Fruit fly (Drosophila melanogaster) whole organism, embryonic: ENCODE measurements around the gene CG3517.

Source experiments
- Atf3 ChIP-seq: fragments of 200-800 bp; sonication (Bioruptor generic); optimal IDR thresholded peaks from 3 replicates; lab custom pipeline; 2016; ENCODE audit warnings: missing biosample characterization, missing genetic modification characterization
- CG10209 ChIP-seq: fragments of 200-800 bp; sonication (Bioruptor generic); optimal IDR thresholded peaks from 3 replicates; lab custom pipeline; 2017; ENCODE audit warnings: missing biosample characterization, mild to moderate bottlenecking, missing genetic modification characterization, missing genetic modification reagents
- CG11696 ChIP-seq: fragments of 200-800 bp; sonication (Bioruptor generic); IDR thresholded peaks from 2 replicates; pipeline ENCODE4 v1.3.6; 2022; ENCODE audit warnings: missing biosample characterization, missing genetic modification characterization
- CG13287 ChIP-seq: fragments of 200-800 bp; sonication (Bioruptor generic); IDR thresholded peaks from 2 replicates; pipeline ENCODE4 v1.3.6; 2022; ENCODE audit warnings: missing biosample characterization, missing genetic modification characterization; ENCODE audit not compliant: partially characterized antibody
- CG1647 ChIP-seq: fragments of 200-800 bp; sonication (Bioruptor generic); optimal IDR thresholded peaks from 3 replicates; lab custom pipeline; 2016; ENCODE audit warnings: missing biosample characterization, missing genetic modification characterization
- CG2116 ChIP-seq: fragments of 200-800 bp; sonication (Bioruptor generic); optimal IDR thresholded peaks from 3 replicates; lab custom pipeline; 2018; ENCODE audit warnings: missing biosample characterization, mild to moderate bottlenecking, missing genetic modification characterization
- CG2199 ChIP-seq: fragments of 200-800 bp; sonication (Bioruptor generic); IDR thresholded peaks from 3 replicates; pipeline ENCODE4 v1.3.6; 2022; ENCODE audit warnings: missing biosample characterization, missing genetic modification characterization
- CG31441 ChIP-seq: fragments of 200-800 bp; sonication (Bioruptor generic); IDR thresholded peaks from 2 replicates; pipeline ENCODE4 v1.3.6; 2022; ENCODE audit warnings: missing biosample characterization, missing genetic modification characterization
- CG3163 ChIP-seq: fragments of 200-800 bp; sonication (Bioruptor generic); optimal IDR thresholded peaks from 3 replicates; lab custom pipeline; 2016; ENCODE audit warnings: missing biosample characterization, missing genetic modification characterization
- CG3726 ChIP-seq: fragments of 200-800 bp; sonication (Bioruptor generic); IDR thresholded peaks from 3 replicates; pipeline ENCODE4, ENCODE4 v1.3.6; 2022; ENCODE audit warnings: missing biosample characterization, missing genetic modification characterization
- CG6254 ChIP-seq: fragments of 200-800 bp; sonication (Bioruptor generic); optimal IDR thresholded peaks from 3 replicates; lab custom pipeline; 2017; ENCODE audit warnings: mild to moderate bottlenecking, missing biosample characterization, missing genetic modification reagents, missing genetic modification characterization
- CG6272 ChIP-seq: fragments of 200-800 bp; sonication (Bioruptor generic); IDR thresholded peaks from 2 replicates; pipeline ENCODE4 v1.3.6; 2022; ENCODE audit warnings: missing biosample characterization, missing genetic modification characterization
- CG6689 ChIP-seq: fragments of 200-800 bp; sonication (Bioruptor generic); IDR thresholded peaks from 2 replicates; pipeline ENCODE4 v1.3.6; 2022; ENCODE audit warnings: missing biosample characterization, missing genetic modification characterization
- CG6813 ChIP-seq: fragments of 200-800 bp; sonication (Bioruptor generic); optimal IDR thresholded peaks from 2 replicates; lab custom pipeline; 2017; ENCODE audit warnings: missing biosample characterization, missing genetic modification characterization, mild to moderate bottlenecking, moderate library complexity, missing genetic modification reagents
- CG7963 ChIP-seq: fragments of 200-800 bp; sonication (Bioruptor generic); IDR thresholded peaks from 3 replicates; pipeline ENCODE4 v1.3.6; 2022; ENCODE audit warnings: missing biosample characterization, missing genetic modification characterization; ENCODE audit not compliant: partially characterized antibody
- CG7987 ChIP-seq: fragments of 200-800 bp; sonication (Bioruptor generic); optimal IDR thresholded peaks from 2 replicates; lab custom pipeline; 2018; ENCODE audit warnings: missing biosample characterization, mild to moderate bottlenecking, missing genetic modification characterization, moderate library complexity
- CG8290 ChIP-seq, 3 experiments: fragments of 200-800 bp; sonication (Bioruptor generic); optimal IDR thresholded peaks; 2 replicates each; lab custom pipeline; 2016 to 2019; ENCODE audit warnings: missing biosample characterization in 3 of 3, missing genetic modification characterization in 3 of 3, mild to moderate bottlenecking in 2 of 3, moderate library complexity in 1 of 3
- Chrac-16 ChIP-seq: fragments of 200-800 bp; sonication (Bioruptor generic); optimal IDR thresholded peaks from 3 replicates; lab custom pipeline; 2016; ENCODE audit warnings: missing biosample characterization, missing genetic modification characterization
- D19B ChIP-seq: fragments of 200-800 bp; sonication (Bioruptor generic); optimal IDR thresholded peaks from 2 replicates; lab custom pipeline; 2017; ENCODE audit warnings: missing biosample characterization, mild to moderate bottlenecking, missing genetic modification characterization
- Dbx ChIP-seq: fragments of 200-800 bp; sonication (Bioruptor generic); IDR thresholded peaks from 3 replicates; pipeline ENCODE4 v1.3.6; 2022; ENCODE audit warnings: missing biosample characterization, missing genetic modification characterization
- Dp ChIP-seq: fragments of 200-800 bp; sonication (Bioruptor generic); optimal IDR thresholded peaks from 2 replicates; lab custom pipeline; 2018; ENCODE audit warnings: missing biosample characterization, mild to moderate bottlenecking, missing genetic modification characterization, moderate library complexity
- E2f2 ChIP-seq: fragments of 200-800 bp; sonication (Bioruptor generic); IDR thresholded peaks from 2 replicates; pipeline ENCODE4 v1.3.6; 2022; ENCODE audit warnings: missing biosample characterization, missing genetic modification characterization
- ERR ChIP-seq: fragments of 200-800 bp; sonication (Bioruptor generic); optimal IDR thresholded peaks from 2 replicates; lab custom pipeline; 2016; ENCODE audit warnings: missing biosample characterization, missing genetic modification characterization
- Elba2 ChIP-seq: fragments of 200-800 bp; sonication (Bioruptor generic); optimal IDR thresholded peaks from 3 replicates; lab custom pipeline; 2016; ENCODE audit warnings: missing biosample characterization, missing genetic modification characterization
- Fer1 ChIP-seq: fragments of 200-800 bp; sonication (Bioruptor generic); optimal IDR thresholded peaks from 2 replicates; lab custom pipeline; 2017; ENCODE audit warnings: missing biosample characterization, mild to moderate bottlenecking, missing genetic modification characterization
- HmgZ ChIP-seq: fragments of 200-800 bp; sonication (Bioruptor generic); optimal IDR thresholded peaks from 2 replicates; lab custom pipeline; 2018; ENCODE audit warnings: missing biosample characterization, mild to moderate bottlenecking, missing genetic modification characterization
- Hsf ChIP-seq: fragments of 200-800 bp; sonication (Bioruptor generic); optimal IDR thresholded peaks from 3 replicates; lab custom pipeline; 2016; ENCODE audit warnings: missing biosample characterization, missing genetic modification characterization
- MBD-R2 ChIP-seq: fragments of 200-800 bp; sonication (Bioruptor generic); IDR thresholded peaks from 2 replicates; pipeline ENCODE4 v1.3.6; 2022; ENCODE audit warnings: missing biosample characterization, missing genetic modification characterization
- Mrtf ChIP-seq: fragments of 200-800 bp; sonication (Bioruptor generic); IDR thresholded peaks from 3 replicates; pipeline ENCODE4 v1.3.6; 2022; ENCODE audit warnings: missing biosample characterization, missing genetic modification characterization
- Myb ChIP-seq: fragments of 200-800 bp; sonication (Bioruptor generic); optimal IDR thresholded peaks from 2 replicates; lab custom pipeline; 2016; ENCODE audit warnings: missing biosample characterization, missing genetic modification characterization
- NFAT ChIP-seq: fragments of 200-800 bp; sonication (Bioruptor generic); IDR thresholded peaks from 2 replicates; pipeline ENCODE4 v1.3.6; 2022; ENCODE audit warnings: missing biosample characterization, missing genetic modification characterization
- NK7.1 ChIP-seq: fragments of 200-800 bp; sonication (Bioruptor generic); optimal IDR thresholded peaks from 3 replicates; lab custom pipeline; 2016; ENCODE audit warnings: missing biosample characterization, missing genetic modification characterization
- Ravus ChIP-seq: fragments of 200-800 bp; sonication (Bioruptor generic); IDR thresholded peaks from 2 replicates; pipeline ENCODE4 v1.3.6; 2022; ENCODE audit warnings: missing biosample characterization, missing genetic modification characterization
- Sin3A ChIP-seq: fragments of >200 bp; optimal IDR thresholded peaks from 2 replicates; lab custom pipeline; 2018
- Sry-δ ChIP-seq: fragments of 200-800 bp; sonication (Bioruptor generic); optimal IDR thresholded peaks from 2 replicates; lab custom pipeline; 2016; ENCODE audit warnings: missing biosample characterization, missing genetic modification characterization
- Taf1 ChIP-seq: fragments of 200-800 bp; sonication (Bioruptor generic); IDR thresholded peaks from 2 replicates; pipeline ENCODE4 v1.3.6; 2022; ENCODE audit warnings: missing biosample characterization, missing genetic modification characterization
- Xbp1 ChIP-seq: fragments of 200-800 bp; sonication (Bioruptor generic); optimal IDR thresholded peaks from 3 replicates; lab custom pipeline; 2016; ENCODE audit warnings: missing biosample characterization, mild to moderate bottlenecking, missing genetic modification characterization
- ash1 ChIP-seq: fragments of 200-800 bp; sonication (Bioruptor generic); optimal IDR thresholded peaks from 2 replicates; lab custom pipeline; 2018; ENCODE audit warnings: missing biosample characterization, mild to moderate bottlenecking, missing genetic modification characterization
- bab2 ChIP-seq: fragments of 200-800 bp; sonication (Bioruptor generic); optimal IDR thresholded peaks from 2 replicates; lab custom pipeline; 2016; ENCODE audit warnings: missing biosample characterization, missing genetic modification characterization
- bbx ChIP-seq: fragments of 200-800 bp; sonication (Bioruptor generic); IDR thresholded peaks from 2 replicates; pipeline ENCODE4 v1.3.6; 2022; ENCODE audit warnings: missing biosample characterization, missing genetic modification characterization; ENCODE audit not compliant: partially characterized antibody
- da ChIP-seq: fragments of 200-800 bp; sonication (Bioruptor generic); optimal IDR thresholded peaks from 2 replicates; lab custom pipeline; 2016; ENCODE audit warnings: missing biosample characterization, missing genetic modification characterization
- dati ChIP-seq: fragments of 200-800 bp; sonication (Bioruptor generic); IDR thresholded peaks from 2 replicates; pipeline ENCODE4 v1.3.6; 2022; ENCODE audit warnings: missing biosample characterization, missing genetic modification characterization
- eve ChIP-seq, 2 experiments: fragments of >200 bp; optimal IDR thresholded peaks; 2 replicates each; lab custom pipeline; 2017; ENCODE audit warnings: missing biosample characterization in 2 of 2, missing genetic modification characterization in 2 of 2
- eyg ChIP-seq: fragments of 200-800 bp; sonication (Bioruptor generic); optimal IDR thresholded peaks from 3 replicates; lab custom pipeline; 2016; ENCODE audit warnings: missing biosample characterization, missing genetic modification characterization
- fd102C ChIP-seq: fragments of 200-800 bp; sonication (Bioruptor generic); optimal IDR thresholded peaks from 2 replicates; lab custom pipeline; 2018; ENCODE audit warnings: missing biosample characterization, mild to moderate bottlenecking, missing genetic modification characterization, moderate library complexity
- fd3F ChIP-seq: fragments of 200-800 bp; sonication (Bioruptor generic); optimal IDR thresholded peaks from 2 replicates; lab custom pipeline; 2018; ENCODE audit warnings: missing biosample characterization, mild to moderate bottlenecking, missing genetic modification characterization, moderate library complexity
- gcm ChIP-seq: fragments of 200-800 bp; sonication (Bioruptor generic); optimal IDR thresholded peaks from 2 replicates; lab custom pipeline; 2019; ENCODE audit warnings: missing biosample characterization, mild to moderate bottlenecking, missing genetic modification characterization, moderate library complexity
- pfk ChIP-seq: fragments of 200-800 bp; sonication (Bioruptor generic); optimal IDR thresholded peaks from 2 replicates; lab custom pipeline; 2018; ENCODE audit warnings: missing biosample characterization, mild to moderate bottlenecking, missing genetic modification characterization, moderate library complexity
- ranshi ChIP-seq: fragments of 200-800 bp; sonication (Bioruptor generic); IDR thresholded peaks from 2 replicates; pipeline ENCODE4 v1.3.6; 2022; ENCODE audit warnings: missing biosample characterization, missing genetic modification characterization

The CG3517 gene

dm6 chr3R:19460409-19461217 is 35.6 kb upstream of the CG3517 start, which contains the start of gene Dys (continued):
- TF ChIP-seq CG1647 (GFP tag; lab: Kevin White, UChicago) (peak; percentile 58), ERR (GFP tag; lab: Kevin White, UChicago) (peak; percentile 70), CG6813 (GFP tag; lab: Kevin White, UChicago) (peak; percentile 84), eyg (GFP tag; lab: Kevin White, UChicago) (peak; percentile 68), Hsf (peak; percentile 88), Xbp1 (peak; percentile 86), CG11696 (GFP tag; lab: Robert Waterston, UW) (peak; percentile 71), CG6254 (peak; percentile 66), da (GFP tag; lab: Kevin White, UChicago) (peak; percentile 56), CG31441 (GFP tag; lab: Robert Waterston, UW) (peak; percentile 86), NFAT (GFP tag; lab: Robert Waterston, UW) (no peak), Myb (GFP tag; lab: Kevin White, UChicago) (peak; percentile 64), CG8290 (GFP tag; optimal IDR thresholded peaks at IDR 0.05; lab: Kevin White, UChicago) (no peak), CG8290 (tag; optimal IDR thresholded peaks at IDR 0.05; lab: Kevin White, UChicago) (peak in 1 of 2 experiments; percentile 88), fd3F (peak; percentile 67), bbx (GFP tag; lab: Robert Waterston, UW) (no peak), Sry-δ (GFP tag; lab: Kevin White, UChicago) (peak; percentile 48), dati (GFP tag; lab: Robert Waterston, UW) (0 out of 2 replicates have a peak, but pooled peaks have one; percentile 4), CG3163 (peak; percentile 45), CG7987 (no peak), Atf3 (GFP tag; lab: Kevin White, UChicago) (peak; percentile 49), E2f2 (no peak; the same call in 1 of the 2 replicates), CG6272 (GFP tag; lab: Robert Waterston, UW) (no peak; the same call in 1 of the 2 replicates), CG6689 (peak; percentile 85), Chrac-16 (GFP tag; lab: Kevin White, UChicago) (peak; percentile 82), ash1 (no peak), CG13287 (GFP tag; lab: Robert Waterston, UW) (no peak), MBD-R2 (peak; percentile 70; the same call in 1 of the 2 replicates), D19B (GFP tag; lab: Kevin White, UChicago) (peak; percentile 99), pfk (no peak), Ravus (GFP tag; lab: Robert Waterston, UW) (peak; percentile 60), Dbx (no peak; the same call in 1 of the 3 replicates), CG3726 (GFP tag; lab: Robert Waterston, UW) (0 out of 3 replicates have a peak, but pooled peaks have one; percentile 61), bab2 (GFP tag; lab: Kevin White, UChicago) (peak; percentile 86), Taf1 (GFP tag; lab: Robert Waterston, UW) (peak; percentile 84), CG10209 (GFP tag; lab: Kevin White, UChicago) (peak; percentile 89), Fer1 (GFP tag; lab: Kevin White, UChicago) (peak; percentile 87), NK7.1 (peak; percentile 80), Dp (GFP tag; lab: Kevin White, UChicago) (no peak), CG2116 (GFP tag; lab: Kevin White, UChicago) (peak; percentile 52), ranshi (GFP tag; lab: Robert Waterston, UW) (no peak; the same call in 1 of the 2 replicates), fd102C (GFP tag; lab: Kevin White, UChicago) (no peak), HmgZ (tag; lab: Kevin White, UChicago) (peak; percentile 91), Sin3A (lab: Kevin White, UChicago) (no peak), Mrtf (GFP tag; lab: Robert Waterston, UW) (peak; percentile 71; the same call in 1 of the 3 replicates), eve (GFP tag; optimal IDR thresholded peaks at IDR 0.05; lab: Kevin White, UChicago) (peak in 1 of 2 experiments; percentile 59), CG7963 (GFP tag; lab: Robert Waterston, UW) (no peak), Elba2 (GFP tag; lab: Kevin White, UChicago) (no peak), gcm (GFP tag; lab: Kevin White, UChicago) (peak; percentile 80), CG2199 (no peak)
